Worm (Caenorhabditis elegans): ENCODE measurements around the gene lgc-54.

DNA sequence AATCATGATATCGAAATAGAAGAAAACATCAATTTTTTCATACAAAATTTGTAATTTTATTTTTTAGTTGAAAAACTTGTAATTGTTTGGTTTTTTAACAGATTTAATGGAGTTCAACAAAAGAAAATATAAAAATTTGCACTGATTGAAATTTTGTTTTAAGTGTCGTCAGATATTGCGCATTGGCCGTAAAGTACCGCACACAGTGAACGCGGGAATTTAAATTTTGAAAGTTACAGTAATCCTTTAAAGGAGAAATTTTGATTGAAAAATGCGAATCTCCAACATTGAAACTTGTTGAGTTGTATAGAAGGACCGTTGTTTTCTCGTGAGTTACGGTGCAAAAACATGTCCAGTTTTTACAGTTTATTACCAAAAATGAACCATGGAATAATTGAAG is 53.4 kb downstream of the lgc-54 start:
- TF ChIP-seq fax-1 (tag; optimal IDR thresholded peaks at IDR 0.05) (no peak), F13H6.1 (tag; optimal IDR thresholded peaks at IDR 0.05) (no peak), unc-55 (GFP tag; optimal IDR thresholded peaks at IDR 0.05) (no peak), nhr-11 (tag; optimal IDR thresholded peaks at IDR 0.05) (no peak)

Data from whole organism, late embryonic.